Fruit fly (Drosophila melanogaster) whole organism, embryonic: Measurements from ENCODE around the gene CG6012.

Experiments
- Abd-B ChIP-seq: fragments of 200-800 bp; sonication (Bioruptor generic); optimal IDR thresholded peaks from 2 replicates; lab custom pipeline; 2018; ENCODE audit warnings: missing biosample characterization, mild to moderate bottlenecking, missing genetic modification characterization, moderate library complexity
- Aef1 ChIP-seq: fragments of 200-800 bp; sonication (Bioruptor generic); IDR thresholded peaks from 3 replicates; pipeline ENCODE4 v1.3.6; 2022; ENCODE audit warnings: missing biosample characterization, missing genetic modification characterization
- CG11723 ChIP-seq: fragments of 200-800 bp; sonication (Bioruptor generic); optimal IDR thresholded peaks from 2 replicates; lab custom pipeline; 2017; ENCODE audit warnings: missing biosample characterization, mild to moderate bottlenecking, missing genetic modification characterization
- CG12071 ChIP-seq: fragments of 200-800 bp; sonication (Bioruptor generic); optimal IDR thresholded peaks from 3 replicates; lab custom pipeline; 2018; ENCODE audit warnings: missing biosample characterization, mild to moderate bottlenecking, missing genetic modification characterization
- CG12104 ChIP-seq: fragments of 200-800 bp; sonication (Bioruptor generic); optimal IDR thresholded peaks from 3 replicates; lab custom pipeline; 2016; ENCODE audit warnings: missing biosample characterization, missing genetic modification characterization
- CG12236 ChIP-seq: fragments of 200-800 bp; sonication (Bioruptor generic); optimal IDR thresholded peaks from 2 replicates; lab custom pipeline; 2016; ENCODE audit warnings: missing biosample characterization, missing genetic modification characterization
- CG13287 ChIP-seq: fragments of 200-800 bp; sonication (Bioruptor generic); IDR thresholded peaks from 2 replicates; pipeline ENCODE4 v1.3.6; 2022; ENCODE audit warnings: missing biosample characterization, missing genetic modification characterization; ENCODE audit not compliant: partially characterized antibody
- CG14014 ChIP-seq: fragments of 200-800 bp; sonication (Bioruptor generic); IDR thresholded peaks from 2 replicates; pipeline ENCODE4 v1.3.6; 2022; ENCODE audit warnings: missing biosample characterization, missing genetic modification characterization
- CG14667 ChIP-seq: fragments of 200-800 bp; sonication (Bioruptor generic); IDR thresholded peaks from 2 replicates; pipeline ENCODE4 v1.3.6; 2022; ENCODE audit warnings: missing biosample characterization, missing genetic modification characterization
- CG18262 ChIP-seq: fragments of 200-800 bp; optimal IDR thresholded peaks from 3 replicates; lab custom pipeline; 2019; ENCODE audit warnings: missing biosample characterization, mild to moderate bottlenecking, missing genetic modification characterization, moderate library complexity
- CG18619 ChIP-seq: fragments of 200-800 bp; sonication (Bioruptor generic); optimal IDR thresholded peaks from 3 replicates; lab custom pipeline; 2017; ENCODE audit warnings: missing biosample characterization, mild to moderate bottlenecking, missing genetic modification characterization
- CG33557 ChIP-seq: fragments of 200-800 bp; sonication (Bioruptor generic); optimal IDR thresholded peaks from 2 replicates; lab custom pipeline; 2019; ENCODE audit warnings: missing biosample characterization, mild to moderate bottlenecking, missing genetic modification characterization, moderate library complexity
- CG4404 ChIP-seq: fragments of 200-800 bp; sonication (Bioruptor generic); IDR thresholded peaks from 2 replicates; pipeline ENCODE4 v1.3.6; 2022; ENCODE audit warnings: missing biosample characterization, missing genetic modification characterization
- CG4617 ChIP-seq: fragments of 200-800 bp; sonication (Bioruptor generic); optimal IDR thresholded peaks from 3 replicates; lab custom pipeline; 2016; ENCODE audit warnings: missing biosample characterization, missing genetic modification characterization, borderline replicate concordance
- CG6654 ChIP-seq: fragments of 200-800 bp; sonication (Bioruptor generic); optimal IDR thresholded peaks from 2 replicates; lab custom pipeline; 2017; ENCODE audit warnings: missing biosample characterization, mild to moderate bottlenecking, missing genetic modification characterization
- CG7786 ChIP-seq: fragments of 200-800 bp; sonication (Bioruptor generic); optimal IDR thresholded peaks from 2 replicates; lab custom pipeline; 2016; ENCODE audit warnings: missing biosample characterization, missing genetic modification characterization
- CG8290 ChIP-seq, 3 experiments: fragments of 200-800 bp; sonication (Bioruptor generic); optimal IDR thresholded peaks; 2 replicates each; lab custom pipeline; 2016 to 2019; ENCODE audit warnings: missing biosample characterization in 3 of 3, missing genetic modification characterization in 3 of 3, mild to moderate bottlenecking in 2 of 3, moderate library complexity in 1 of 3
- CG9876 ChIP-seq: fragments of 200-800 bp; sonication (Bioruptor generic); optimal IDR thresholded peaks from 2 replicates; lab custom pipeline; 2016; ENCODE audit warnings: missing biosample characterization, missing genetic modification characterization
- CTCF ChIP-seq: fragments of 200-800 bp; sonication (Bioruptor generic); optimal IDR thresholded peaks from 2 replicates; lab custom pipeline; 2017; ENCODE audit warnings: missing biosample characterization, mild to moderate bottlenecking, missing genetic modification characterization, moderate library complexity
- Dbx ChIP-seq: fragments of 200-800 bp; sonication (Bioruptor generic); IDR thresholded peaks from 3 replicates; pipeline ENCODE4 v1.3.6; 2022; ENCODE audit warnings: missing biosample characterization, missing genetic modification characterization
- Elba2 ChIP-seq: fragments of 200-800 bp; sonication (Bioruptor generic); optimal IDR thresholded peaks from 3 replicates; lab custom pipeline; 2016; ENCODE audit warnings: missing biosample characterization, missing genetic modification characterization
- Ets97D ChIP-seq: fragments of 200-800 bp; sonication (Bioruptor generic); optimal IDR thresholded peaks from 3 replicates; lab custom pipeline; 2016; ENCODE audit warnings: missing biosample characterization, missing genetic modification characterization
- Fer2 ChIP-seq: fragments of 200-800 bp; sonication (Bioruptor generic); optimal IDR thresholded peaks from 2 replicates; lab custom pipeline; 2018; ENCODE audit warnings: missing biosample characterization, mild to moderate bottlenecking, missing genetic modification characterization, moderate library complexity
- Hmr ChIP-seq: fragments of 200-800 bp; sonication (Bioruptor generic); optimal IDR thresholded peaks from 3 replicates; lab custom pipeline; 2017; ENCODE audit warnings: mild to moderate bottlenecking, missing biosample characterization, missing genetic modification reagents, missing genetic modification characterization
- MBD-R2 ChIP-seq: fragments of 200-800 bp; sonication (Bioruptor generic); IDR thresholded peaks from 2 replicates; pipeline ENCODE4 v1.3.6; 2022; ENCODE audit warnings: missing biosample characterization, missing genetic modification characterization
- Med ChIP-seq: fragments of 200-800 bp; sonication (Bioruptor generic); peaks from one replicate; lab custom pipeline; 2016; ENCODE audit warnings: missing biosample characterization, missing genetic modification characterization, mild to moderate bottlenecking, inconsistent platforms, moderate library complexity
- NFAT ChIP-seq: fragments of 200-800 bp; sonication (Bioruptor generic); IDR thresholded peaks from 2 replicates; pipeline ENCODE4 v1.3.6; 2022; ENCODE audit warnings: missing biosample characterization, missing genetic modification characterization
- Oli ChIP-seq: fragments of 200-800 bp; sonication (Bioruptor generic); optimal IDR thresholded peaks from 2 replicates; lab custom pipeline; 2018; ENCODE audit warnings: missing biosample characterization, mild to moderate bottlenecking, missing genetic modification characterization, moderate library complexity
- Pdp1 ChIP-seq, 2 experiments: fragments of 200-800 bp; sonication (Bioruptor generic); optimal IDR thresholded peaks; 3 replicates each; lab custom pipeline; 2016; ENCODE audit warnings: missing biosample characterization in 2 of 2, missing genetic modification characterization in 2 of 2, mild to moderate bottlenecking in 1 of 2, moderate library complexity in 1 of 2
- Poxn ChIP-seq: fragments of 200-800 bp; sonication (Bioruptor generic); IDR thresholded peaks from 2 replicates; pipeline ENCODE4 v1.3.6; 2022; ENCODE audit warnings: missing biosample characterization, missing genetic modification characterization
- Sry-δ ChIP-seq: fragments of 200-800 bp; sonication (Bioruptor generic); optimal IDR thresholded peaks from 2 replicates; lab custom pipeline; 2016; ENCODE audit warnings: missing biosample characterization, missing genetic modification characterization
- Taf1 ChIP-seq: fragments of 200-800 bp; sonication (Bioruptor generic); IDR thresholded peaks from 2 replicates; pipeline ENCODE4 v1.3.6; 2022; ENCODE audit warnings: missing biosample characterization, missing genetic modification characterization
- aop ChIP-seq: fragments of 200-800 bp; sonication (Bioruptor generic); IDR thresholded peaks from 2 replicates; pipeline ENCODE4 v1.3.6; 2022; ENCODE audit warnings: missing biosample characterization, missing genetic modification characterization
- ato ChIP-seq: fragments of 200-800 bp; sonication (Bioruptor generic); IDR thresholded peaks from 2 replicates; pipeline ENCODE4 v1.3.6; 2022; ENCODE audit warnings: missing biosample characterization, missing genetic modification characterization; ENCODE audit not compliant: partially characterized antibody
- az2 ChIP-seq: fragments of 200-800 bp; sonication (Bioruptor generic); optimal IDR thresholded peaks from 3 replicates; lab custom pipeline; 2016; ENCODE audit warnings: missing biosample characterization, missing genetic modification characterization
- bab2 ChIP-seq: fragments of 200-800 bp; sonication (Bioruptor generic); optimal IDR thresholded peaks from 2 replicates; lab custom pipeline; 2016; ENCODE audit warnings: missing biosample characterization, missing genetic modification characterization
- ci ChIP-seq: fragments of 200-800 bp; sonication (Bioruptor generic); IDR thresholded peaks from 3 replicates; pipeline ENCODE4 v1.3.6; 2022; ENCODE audit warnings: missing biosample characterization, missing genetic modification characterization
- da ChIP-seq: fragments of 200-800 bp; sonication (Bioruptor generic); optimal IDR thresholded peaks from 2 replicates; lab custom pipeline; 2016; ENCODE audit warnings: missing biosample characterization, missing genetic modification characterization
- en ChIP-seq: fragments of 200-800 bp; sonication (Bioruptor generic); optimal IDR thresholded peaks from 2 replicates; lab custom pipeline; 2016; ENCODE audit warnings: missing biosample characterization, missing genetic modification characterization
- gro ChIP-seq: fragments of 200-800 bp; sonication (Bioruptor generic); optimal IDR thresholded peaks from 2 replicates; lab custom pipeline; 2016; ENCODE audit warnings: missing biosample characterization, missing genetic modification characterization
- ken ChIP-seq: fragments of 200-800 bp; sonication (Bioruptor generic); IDR thresholded peaks from 3 replicates; pipeline ENCODE4 v1.3.6; 2022; ENCODE audit warnings: missing biosample characterization, missing genetic modification characterization
- lbe ChIP-seq: fragments of 200-800 bp; sonication (Bioruptor generic); optimal IDR thresholded peaks from 2 replicates; lab custom pipeline; 2016; ENCODE audit warnings: missing biosample characterization, mild to moderate bottlenecking, missing genetic modification characterization
- mirr ChIP-seq: fragments of 200-800 bp; sonication (Bioruptor generic); optimal IDR thresholded peaks from 3 replicates; lab custom pipeline; 2018; ENCODE audit warnings: missing biosample characterization, mild to moderate bottlenecking, missing genetic modification characterization
- nom ChIP-seq: fragments of 200-800 bp; sonication (Bioruptor generic); optimal IDR thresholded peaks from 2 replicates; lab custom pipeline; 2017; ENCODE audit warnings: missing biosample characterization, missing genetic modification characterization, mild to moderate bottlenecking, moderate library complexity, missing genetic modification reagents
- odd ChIP-seq: fragments of 200-800 bp; sonication (Bioruptor generic); optimal IDR thresholded peaks from 2 replicates; lab custom pipeline; 2017; ENCODE audit warnings: missing biosample characterization, mild to moderate bottlenecking, missing genetic modification characterization
- pnt ChIP-seq: fragments of 200-800 bp; sonication (Bioruptor generic); optimal IDR thresholded peaks from 3 replicates; lab custom pipeline; 2016; ENCODE audit warnings: missing biosample characterization, missing genetic modification characterization
- pros ChIP-seq: fragments of 200-800 bp; sonication (Bioruptor generic); optimal IDR thresholded peaks from 3 replicates; lab custom pipeline; 2019; ENCODE audit warnings: missing biosample characterization, mild to moderate bottlenecking, missing genetic modification characterization, moderate library complexity
- sna ChIP-seq: fragments of 200-800 bp; sonication (Bioruptor generic); IDR thresholded peaks from 2 replicates; pipeline ENCODE4 v1.3.6; 2022; ENCODE audit warnings: missing biosample characterization, missing genetic modification characterization; ENCODE audit not compliant: partially characterized antibody
- sqz ChIP-seq: fragments of 200-800 bp; sonication (Bioruptor generic); optimal IDR thresholded peaks from 3 replicates; lab custom pipeline; 2018; ENCODE audit warnings: missing biosample characterization, mild to moderate bottlenecking, missing genetic modification characterization
- wek ChIP-seq: fragments of 200-800 bp; sonication (Bioruptor generic); optimal IDR thresholded peaks from 3 replicates; lab custom pipeline; 2018; ENCODE audit warnings: missing biosample characterization, mild to moderate bottlenecking, missing genetic modification characterization, moderate library complexity
- yki ChIP-seq: fragments of >200 bp; optimal IDR thresholded peaks from 3 replicates; lab custom pipeline; 2018
- z ChIP-seq: fragments of 200-800 bp; sonication (Bioruptor generic); IDR thresholded peaks from 3 replicates; pipeline ENCODE4 v1.3.6; 2022; ENCODE audit warnings: missing biosample characterization, missing genetic modification characterization
- zfh2 ChIP-seq: fragments of 200-800 bp; sonication (Bioruptor generic); optimal IDR thresholded peaks from 2 replicates; lab custom pipeline; 2016; ENCODE audit warnings: missing biosample characterization, missing genetic modification characterization

CG6012 gene

dm6 chr2L:16886459-16886858 lies 25.2 kb upstream of the CG6012 start (continued):
- TF ChIP-seq pros, result no peak
- no peak for TF ChIP-seq da (GFP tag; lab: Kevin White, UChicago)
- no peak for TF ChIP-seq bab2 (GFP tag; lab: Kevin White, UChicago)
- TF ChIP-seq Aef1 (GFP tag; lab: Robert Waterston, UW), result no peak
- TF ChIP-seq gro (GFP tag; lab: Kevin White, UChicago), result no peak
- no peak for TF ChIP-seq NFAT (GFP tag; lab: Robert Waterston, UW)
- TF ChIP-seq en (GFP tag; lab: Kevin White, UChicago), result no peak
- no peak for TF ChIP-seq CG12071
- TF ChIP-seq CG14014 (GFP tag; lab: Robert Waterston, UW), result no peak
- no peak for TF ChIP-seq CG9876 (GFP tag; lab: Kevin White, UChicago)
- TF ChIP-seq Fer2 (tag; lab: Kevin White, UChicago), result no peak
- no peak for TF ChIP-seq z
- TF ChIP-seq CG12236 (GFP tag; lab: Kevin White, UChicago), result no peak
- 0 out of 3 replicates have a peak, but pooled peaks have one; percentile 28 for TF ChIP-seq Dbx
- no peak for TF ChIP-seq ci
- peak; percentile 18 for TF ChIP-seq mirr (GFP tag; lab: Kevin White, UChicago)
- TF ChIP-seq Poxn (GFP tag; lab: Robert Waterston, UW), result no peak
- TF ChIP-seq lbe (GFP tag; lab: Kevin White, UChicago), result no peak
- no peak for TF ChIP-seq Sry-δ (GFP tag; lab: Kevin White, UChicago)
- no peak for TF ChIP-seq yki (lab: Kevin White, UChicago)
- TF ChIP-seq Taf1, result no peak
- no peak for TF ChIP-seq CG18619 (GFP tag; lab: Kevin White, UChicago)
- no peak for TF ChIP-seq ken (GFP tag; lab: Robert Waterston, UW)
- TF ChIP-seq Elba2 (GFP tag; lab: Kevin White, UChicago), result no peak
- TF ChIP-seq Oli, result no peak
- no peak for TF ChIP-seq MBD-R2 (GFP tag; lab: Robert Waterston, UW)
- TF ChIP-seq Med (GFP tag; lab: Kevin White, UChicago), result peak; percentile 65
- TF ChIP-seq nom (GFP tag; lab: Kevin White, UChicago), result no peak
- no peak for TF ChIP-seq sna (GFP tag; lab: Robert Waterston, UW)
- peak; percentile 34; the same call in 1 of the 2 replicates for TF ChIP-seq CG13287 (GFP tag; lab: Robert Waterston, UW)
- no peak for TF ChIP-seq sqz (GFP tag; lab: Kevin White, UChicago)
- no peak for TF ChIP-seq CG14667 (GFP tag; lab: Robert Waterston, UW)
- TF ChIP-seq CG7786, result no peak
- no peak for TF ChIP-seq CG11723 (GFP tag; lab: Kevin White, UChicago)
- no peak for TF ChIP-seq odd (GFP tag; lab: Kevin White, UChicago)
- TF ChIP-seq CG6654 (GFP tag; lab: Kevin White, UChicago), result no peak
- no peak for TF ChIP-seq wek (GFP tag; lab: Kevin White, UChicago)
- TF ChIP-seq pnt (GFP tag; lab: Kevin White, UChicago), result no peak
- no peak for TF ChIP-seq CG4617
- TF ChIP-seq CG12104 (GFP tag; lab: Kevin White, UChicago), result no peak
- TF ChIP-seq Abd-B, result no peak
- TF ChIP-seq CG4404, result no peak
- TF ChIP-seq CG33557, result no peak
- TF ChIP-seq ato (GFP tag; lab: Robert Waterston, UW), result no peak
- TF ChIP-seq Hmr (GFP tag; lab: Kevin White, UChicago), result no peak
- no peak for TF ChIP-seq zfh2 (GFP tag; lab: Kevin White, UChicago)
- TF ChIP-seq aop, result no peak
- no peak for TF ChIP-seq CTCF (GFP tag; lab: Kevin White, UChicago)
- TF ChIP-seq CG8290 (GFP tag; optimal IDR thresholded peaks at IDR 0.05; lab: Kevin White, UChicago), result no peak
- peak in 1 of 2 experiments; percentile 45 for TF ChIP-seq CG8290 (tag; optimal IDR thresholded peaks at IDR 0.05; lab: Kevin White, UChicago)
- TF ChIP-seq Pdp1 (GFP tag; optimal IDR thresholded peaks at IDR 0.05; lab: Kevin White, UChicago), result peak in 1 of 2 experiments; percentile 0
- TF ChIP-seq az2 (GFP tag; lab: Kevin White, UChicago), result no peak
- no peak for TF ChIP-seq CG18262 (tag; lab: Kevin White, UChicago)
- no peak for TF ChIP-seq Ets97D (GFP tag; lab: Kevin White, UChicago)
